Worm (Caenorhabditis elegans): Measurements from ENCODE around the gene C45G7.13.

DNA sequence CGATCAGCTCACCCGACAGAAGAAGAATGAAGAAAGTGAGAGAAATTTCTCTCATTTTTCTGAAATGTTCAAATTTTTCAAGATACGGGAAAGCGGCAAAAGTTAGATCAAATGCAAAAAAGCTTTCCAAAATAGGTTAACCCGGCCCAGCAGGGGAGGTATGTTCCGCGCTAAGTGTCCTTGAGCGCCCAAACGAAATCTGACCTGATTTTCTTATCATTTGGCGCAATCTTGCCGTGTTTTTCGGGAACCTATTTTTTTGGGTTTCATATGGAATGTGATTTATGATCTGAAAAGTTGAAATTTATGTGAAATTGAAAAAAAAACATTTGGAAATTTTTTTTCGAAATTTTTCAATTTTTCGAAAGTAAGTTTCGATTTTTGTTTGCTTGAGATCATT, 12.2 kb upstream of the C45G7.13 start, which contains the start of gene cdh-10:
- TF ChIP-seq him-1 (tag; optimal IDR thresholded peaks at IDR 0.05) (no peak), dao-5 (tag; optimal IDR thresholded peaks at IDR 0.05) (no peak)

All from whole organism, L4/young adult.